Worm (Caenorhabditis elegans): ENCODE measurements around the gene ZK131.11.
"Not testable (repeated sequence)": the region's sequence is repeated elsewhere in the genome, so short reads cannot be mapped to it uniquely, and the experiment has no call there.

DNA sequence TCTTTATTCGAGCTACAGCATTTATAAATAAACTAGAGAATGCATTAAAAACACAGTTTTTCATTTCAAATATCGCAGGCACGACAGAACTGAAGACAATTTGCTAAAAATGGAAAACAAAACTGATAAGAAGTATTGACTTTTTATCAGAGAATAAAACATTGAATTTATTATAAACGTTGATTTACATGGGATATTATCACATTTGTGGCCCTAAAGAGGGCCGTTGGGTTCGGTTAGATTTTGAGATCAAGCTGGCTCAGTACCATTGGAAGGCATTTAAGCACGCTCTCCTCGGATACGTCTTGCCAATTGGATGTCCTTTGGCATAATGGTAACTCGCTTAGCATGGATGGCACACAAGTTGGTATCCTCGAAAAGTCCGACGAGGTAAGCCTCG, 32.5 kb downstream of the ZK131.11 start:
- TF ChIP-seq ceh-44 (GFP tag; IDR thresholded peaks at IDR 0.05); D1046.2 (GFP tag; IDR thresholded peaks at IDR 0.05); hif-1 (tag; optimal IDR thresholded peaks at IDR 0.05); unc-39 (tag; optimal IDR thresholded peaks at IDR 0.05); fkh-10 (GFP tag; optimal IDR thresholded peaks at IDR 0.05); fos-1 (tag; optimal IDR thresholded peaks at IDR 0.05); F44E2.7 (GFP tag; IDR thresholded peaks at IDR 0.05); zfp-2 (tag; optimal IDR thresholded peaks at IDR 0.05); tag-97 (GFP tag; IDR thresholded peaks at IDR 0.05); nhr-11 (tag; optimal IDR thresholded peaks at IDR 0.05): not testable (repeated sequence)

Measured in whole organism, L4 larva.